Fruit fly (Drosophila melanogaster) Kc167 (cell line): ENCODE data around the gene CG31924.

Source experiments
- Myc ChIP-seq: fragments of >200 bp; optimal IDR thresholded peaks from 2 replicates; lab custom pipeline; 2017; ENCODE audit warnings: missing external identifiers
- Sin3A ChIP-seq: fragments of >200 bp; optimal IDR thresholded peaks from 2 replicates; lab custom pipeline; 2018; ENCODE audit warnings: missing external identifiers
- h ChIP-seq: fragments of >200 bp; optimal IDR thresholded peaks from 3 replicates; lab custom pipeline; 2018; ENCODE audit warnings: missing external identifiers
- insv ChIP-seq: fragments of >200 bp; optimal IDR thresholded peaks from 3 replicates; lab custom pipeline; 2018; ENCODE audit warnings: missing external identifiers
- psq ChIP-seq: fragments of >200 bp; optimal IDR thresholded peaks from 2 replicates; lab custom pipeline; 2017; ENCODE audit warnings: missing external identifiers
- ttk ChIP-seq: sonication (Bioruptor generic); optimal IDR thresholded peaks from 2 replicates; lab custom pipeline; 2017; ENCODE audit warnings: missing external identifiers

Gene CG31924

dm6 chr2L:1354819-1355218 lies at the start of gene CG31924:
Gene CG31924 (minus strand): TSS chr2L:1354919.
- TF ChIP-seq Sin3A (no peak), ttk (no peak), Myc (lab: Kevin White, UChicago) (no peak), h (no peak), insv (lab: Kevin White, UChicago) (no peak), psq (lab: Kevin White, UChicago) (no peak)

- no peak for TF ChIP-seq psq (lab: Kevin White, UChicago)
These were observed 48.0 kb upstream of the CG31924 start for dm6 chr2L:1402728-1403127.

dm6 chr2L:1399434-1399833 lies 44.7 kb upstream of the CG31924 start:
- TF ChIP-seq insv (lab: Kevin White, UChicago) (no peak), h (no peak), psq (lab: Kevin White, UChicago) (no peak), Sin3A (no peak), ttk (no peak), Myc (lab: Kevin White, UChicago) (no peak)

- TF ChIP-seq Sin3A (no peak), Myc (lab: Kevin White, UChicago) (no peak), psq (lab: Kevin White, UChicago) (no peak), insv (lab: Kevin White, UChicago) (no peak), h (no peak), ttk (no peak)
These were observed 38.9 kb upstream of the CG31924 start for dm6 chr2L:1393611-1394010.

dm6 chr2L:1390271-1390670 lies 35.6 kb upstream of the CG31924 start:
- no peak for TF ChIP-seq insv (lab: Kevin White, UChicago)
- TF ChIP-seq psq (lab: Kevin White, UChicago) = no peak
- TF ChIP-seq ttk = no peak
- no peak for TF ChIP-seq h
- TF ChIP-seq Myc (lab: Kevin White, UChicago) = no peak
- no peak for TF ChIP-seq Sin3A

- TF ChIP-seq h (no peak), ttk (no peak), psq (lab: Kevin White, UChicago) (no peak), Myc (lab: Kevin White, UChicago) (no peak), insv (lab: Kevin White, UChicago) (no peak), Sin3A (no peak)
These were observed 33.1 kb upstream of the CG31924 start for dm6 chr2L:1387811-1388210.

dm6 chr2L:1386512-1386911 lies 31.8 kb upstream of the CG31924 start:
- no peak for TF ChIP-seq Myc (lab: Kevin White, UChicago)
- no peak for TF ChIP-seq psq (lab: Kevin White, UChicago)
- TF ChIP-seq insv (lab: Kevin White, UChicago) = no peak
- no peak for TF ChIP-seq h
- TF ChIP-seq ttk = no peak
- no peak for TF ChIP-seq Sin3A

dm6 chr2L:1377635-1378034 lies 22.9 kb upstream of the CG31924 start:
- TF ChIP-seq ttk = no peak
- no peak for TF ChIP-seq Sin3A
- TF ChIP-seq Myc (lab: Kevin White, UChicago) = no peak
- no peak for TF ChIP-seq insv (lab: Kevin White, UChicago)
- no peak for TF ChIP-seq h
- no peak for TF ChIP-seq psq (lab: Kevin White, UChicago)

dm6 chr2L:1367696-1368095 lies 13.0 kb upstream of the CG31924 start, which contains the start of gene CG14346:
Gene CG14346 (plus strand): TSS chr2L:1367996.
- TF ChIP-seq h (no peak), insv (lab: Kevin White, UChicago) (no peak), Sin3A (no peak), psq (lab: Kevin White, UChicago) (no peak), ttk (no peak), Myc (lab: Kevin White, UChicago) (no peak)

- TF ChIP-seq ttk (no peak), h (no peak), Myc (lab: Kevin White, UChicago) (no peak), insv (lab: Kevin White, UChicago) (no peak), psq (lab: Kevin White, UChicago) (no peak)
These were observed 10.3 kb upstream of the CG31924 start for dm6 chr2L:1365037-1365436.

- no peak for TF ChIP-seq ttk
- TF ChIP-seq Sin3A = no peak
- TF ChIP-seq psq (lab: Kevin White, UChicago) = no peak
- TF ChIP-seq insv (lab: Kevin White, UChicago) = no peak
- no peak for TF ChIP-seq h
- no peak for TF ChIP-seq Myc (lab: Kevin White, UChicago)
These were observed 7.3 kb upstream of the CG31924 start, which contains the start of gene NLaz for dm6 chr2L:1361771-1362632. Gene NLaz (minus strand): TSS chr2L:1361821.

dm6 chr2L:1359690-1360089 lies 5.0 kb upstream of the CG31924 start, which contains the start of gene CG31659:
Gene CG31659 (minus strand): TSS chr2L:1359790.
- no peak for TF ChIP-seq psq (lab: Kevin White, UChicago)
- TF ChIP-seq Myc (lab: Kevin White, UChicago) = no peak
- TF ChIP-seq insv (lab: Kevin White, UChicago) = no peak
- no peak for TF ChIP-seq Sin3A
- no peak for TF ChIP-seq ttk
- TF ChIP-seq h = no peak

- TF ChIP-seq psq (lab: Kevin White, UChicago) (no peak), ttk (no peak), insv (lab: Kevin White, UChicago) (no peak)
These were observed 1.1 kb upstream of the CG31924 start, which contains the start of gene CG5565 for dm6 chr2L:1355824-1356223. Gene CG5565 (minus strand): TSS chr2L:1355924.
